Fruit fly (Drosophila melanogaster): Measurements from ENCODE around the gene unc-13-4A.

Gene unc-13-4A

DNA sequence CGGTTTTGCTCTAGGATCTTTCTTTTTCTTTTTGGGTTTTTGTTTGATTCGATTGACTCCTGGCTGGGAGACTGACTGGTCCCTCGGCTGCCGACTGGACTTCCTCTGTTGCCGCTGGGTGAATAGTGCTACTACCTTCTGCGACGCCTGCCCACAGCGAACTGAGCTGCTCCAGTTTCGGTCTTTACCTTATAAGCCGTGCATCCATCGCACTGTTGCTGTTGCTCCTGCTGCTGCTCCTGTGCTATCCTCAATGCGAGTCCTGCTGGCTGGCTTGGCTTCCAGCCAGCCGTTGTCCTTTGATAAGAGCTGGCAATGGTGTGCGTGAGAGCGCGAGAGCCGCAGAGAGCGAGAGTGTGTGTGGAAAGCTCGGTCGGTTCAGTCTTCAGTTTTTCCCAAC is at the start of gene unc-13-4A:
TSS of gene unc-13-4A (minus strand) at position 143 of the 400 bp plus-strand sequence.
- TF ChIP-seq CG8478 (optimal IDR thresholded peaks at IDR 0.05) (no peak), usp (GFP tag; optimal IDR thresholded peaks at IDR 0.05) (no peak), Dll (optimal IDR thresholded peaks at IDR 0.05) (no peak), pan (optimal IDR thresholded peaks at IDR 0.05) (no peak), psq (optimal IDR thresholded peaks at IDR 0.05) (no peak), EcR (GFP tag; optimal IDR thresholded peaks at IDR 0.05) (no peak)

DNA sequence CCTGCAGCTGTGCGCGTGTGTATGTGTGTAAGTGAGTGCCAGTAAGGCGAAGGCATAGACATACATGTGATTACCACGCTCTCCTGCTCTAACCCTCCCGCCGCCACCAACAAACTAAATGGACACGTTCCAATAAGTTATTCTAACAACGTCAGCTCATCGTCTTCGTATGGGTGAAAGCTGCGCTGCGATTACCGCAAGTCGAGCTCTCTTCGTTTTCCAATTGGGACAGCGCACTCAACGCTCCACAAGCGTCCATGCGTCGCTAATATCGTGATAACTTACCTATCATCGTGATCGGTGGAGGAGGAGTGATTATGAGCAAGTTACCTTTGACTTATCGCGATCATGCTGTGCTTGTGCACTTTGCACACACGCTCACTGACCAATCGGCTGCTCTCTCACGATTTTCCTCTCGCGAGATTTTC is 48.4 kb upstream of the unc-13-4A start:
- TF ChIP-seq EcR (GFP tag; optimal IDR thresholded peaks at IDR 0.05), result no peak
- TF ChIP-seq Dll (optimal IDR thresholded peaks at IDR 0.05), result no peak
- no peak for TF ChIP-seq psq (optimal IDR thresholded peaks at IDR 0.05)
- no peak for TF ChIP-seq usp (GFP tag; optimal IDR thresholded peaks at IDR 0.05)
- TF ChIP-seq pan (optimal IDR thresholded peaks at IDR 0.05), result no peak
- TF ChIP-seq CG8478 (optimal IDR thresholded peaks at IDR 0.05), result no peak

DNA sequence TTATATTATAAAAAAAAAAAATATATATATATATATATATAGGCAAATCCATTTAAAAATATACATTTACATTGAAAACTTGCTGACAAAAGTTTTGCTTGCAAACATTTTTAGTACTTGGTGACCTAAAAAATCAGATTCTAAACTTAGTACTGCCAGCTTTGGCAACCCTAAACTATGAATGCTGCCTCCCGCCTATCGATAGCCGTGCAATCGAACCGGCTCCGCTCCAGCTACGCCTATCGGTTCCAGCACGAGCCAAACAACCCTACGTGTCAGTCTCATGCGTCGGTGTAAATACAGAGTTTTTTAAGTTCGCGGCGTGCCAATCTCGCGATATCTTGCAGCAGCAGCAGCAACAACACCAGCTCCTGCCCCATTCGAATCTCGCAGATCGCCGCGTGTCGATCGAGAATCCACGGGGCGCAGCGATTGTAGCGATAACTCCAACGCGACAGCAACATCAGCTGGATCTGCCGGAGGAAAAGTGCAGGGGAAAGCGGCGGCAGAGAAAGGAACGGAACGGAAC is 47.7 kb upstream of the unc-13-4A start, which contains the start of gene Sec63:
TSS of gene Sec63 (plus strand) at position 238 of the 529 bp plus-strand sequence.
- TF ChIP-seq usp (GFP tag; optimal IDR thresholded peaks at IDR 0.05) (no peak), pan (optimal IDR thresholded peaks at IDR 0.05) (no peak), Dll (optimal IDR thresholded peaks at IDR 0.05) (no peak), EcR (GFP tag; optimal IDR thresholded peaks at IDR 0.05) (no peak), CG8478 (optimal IDR thresholded peaks at IDR 0.05) (no peak), psq (optimal IDR thresholded peaks at IDR 0.05) (no peak)

DNA sequence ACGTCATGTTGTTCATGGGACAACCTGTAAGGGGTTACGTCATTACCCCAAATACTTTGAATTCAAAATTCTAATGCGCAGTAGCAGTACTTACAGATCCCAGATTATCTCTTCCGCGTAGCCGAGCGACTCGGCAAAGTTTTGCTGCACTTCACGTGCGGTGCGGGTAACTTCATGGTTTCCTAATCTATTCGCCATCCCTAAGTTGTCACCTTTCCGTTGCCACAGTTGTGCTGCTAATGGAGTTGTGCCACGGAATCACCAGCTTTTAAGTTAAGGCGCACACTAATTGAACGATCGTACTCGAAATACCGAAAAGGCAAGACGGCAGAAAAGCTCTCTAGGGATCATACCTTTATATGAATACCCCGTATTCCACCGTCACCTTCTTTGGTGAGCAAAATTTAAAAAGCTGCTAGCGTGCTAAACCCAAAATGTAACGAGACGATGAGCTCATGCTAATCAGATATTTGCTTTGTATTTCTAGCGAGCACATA is 47.2 kb upstream of the unc-13-4A start, which contains the start of gene pst:
TSS of gene pst (minus strand) at position 437 of the 497 bp plus-strand sequence.
- no peak for TF ChIP-seq psq (optimal IDR thresholded peaks at IDR 0.05)
- no peak for TF ChIP-seq CG8478 (optimal IDR thresholded peaks at IDR 0.05)
- TF ChIP-seq EcR (GFP tag; optimal IDR thresholded peaks at IDR 0.05), result no peak
- TF ChIP-seq usp (GFP tag; optimal IDR thresholded peaks at IDR 0.05), result no peak
- no peak for TF ChIP-seq pan (optimal IDR thresholded peaks at IDR 0.05)

DNA sequence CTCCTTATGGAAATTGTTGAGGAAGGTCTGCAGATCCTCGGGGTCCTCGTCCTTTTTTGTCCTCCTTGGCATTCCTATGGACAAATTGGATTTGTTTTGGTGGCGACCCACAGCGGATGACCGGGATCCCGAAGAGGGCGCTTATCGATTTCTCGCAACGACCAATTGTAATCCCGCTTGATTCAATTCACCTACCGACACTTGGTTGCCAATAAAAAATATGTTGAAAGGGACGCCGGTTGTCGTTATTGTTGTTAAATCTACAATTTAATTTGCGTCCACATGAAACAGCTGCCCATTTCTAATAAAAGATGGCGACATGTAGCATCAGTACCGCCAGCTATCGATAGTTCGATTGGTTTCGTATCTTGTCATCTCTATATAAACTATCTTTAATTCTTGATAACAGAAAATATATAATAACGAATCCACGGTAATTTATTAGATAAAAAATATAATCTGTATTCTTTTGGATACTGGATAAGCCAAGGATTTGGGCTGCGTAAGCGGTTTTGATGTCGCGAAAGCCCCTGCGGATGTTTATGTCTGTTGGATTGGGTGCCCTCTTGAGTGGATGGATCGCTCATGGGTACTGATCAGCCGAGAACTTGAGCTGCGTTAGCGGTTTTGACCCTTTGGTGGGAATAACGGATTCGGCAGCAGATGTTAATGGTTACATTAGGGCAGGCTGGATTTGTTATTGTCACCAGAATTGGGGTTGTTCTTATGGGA is 43.9 kb upstream of the unc-13-4A start, which contains the start of gene CTCF:
TSS of gene CTCF (minus strand) at position 328 of the 732 bp plus-strand sequence.
- no peak for TF ChIP-seq Dll (optimal IDR thresholded peaks at IDR 0.05)
- no peak for TF ChIP-seq pan (optimal IDR thresholded peaks at IDR 0.05)
- TF ChIP-seq CG8478 (optimal IDR thresholded peaks at IDR 0.05), result no peak
- TF ChIP-seq psq (optimal IDR thresholded peaks at IDR 0.05), result no peak
- no peak for TF ChIP-seq usp (GFP tag; optimal IDR thresholded peaks at IDR 0.05)
- no peak for TF ChIP-seq EcR (GFP tag; optimal IDR thresholded peaks at IDR 0.05)

DNA sequence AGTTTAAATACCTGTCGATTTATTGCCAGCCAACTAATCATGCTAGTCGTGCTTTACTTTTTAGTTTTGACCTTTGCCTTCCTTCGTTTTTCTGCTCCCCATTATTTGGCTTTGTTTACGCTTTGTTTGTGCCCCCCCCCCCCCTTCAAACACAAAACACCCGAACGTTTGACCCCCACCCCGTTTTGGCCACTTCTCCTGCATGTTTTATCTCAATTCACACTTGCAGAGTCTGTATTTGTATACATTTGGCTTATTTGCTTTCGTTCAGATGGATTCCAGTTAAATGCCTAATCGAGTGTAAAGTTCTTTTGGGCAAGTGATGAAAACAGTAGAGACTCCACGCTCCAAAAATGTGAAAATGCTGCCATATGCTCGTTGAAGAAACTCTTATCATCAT is 36.6 kb upstream of the unc-13-4A start:
- TF ChIP-seq pan (optimal IDR thresholded peaks at IDR 0.05) (no peak), psq (optimal IDR thresholded peaks at IDR 0.05) (no peak), EcR (GFP tag; optimal IDR thresholded peaks at IDR 0.05) (no peak), usp (GFP tag; optimal IDR thresholded peaks at IDR 0.05) (no peak), CG8478 (optimal IDR thresholded peaks at IDR 0.05) (no peak), Dll (optimal IDR thresholded peaks at IDR 0.05) (no peak)

DNA sequence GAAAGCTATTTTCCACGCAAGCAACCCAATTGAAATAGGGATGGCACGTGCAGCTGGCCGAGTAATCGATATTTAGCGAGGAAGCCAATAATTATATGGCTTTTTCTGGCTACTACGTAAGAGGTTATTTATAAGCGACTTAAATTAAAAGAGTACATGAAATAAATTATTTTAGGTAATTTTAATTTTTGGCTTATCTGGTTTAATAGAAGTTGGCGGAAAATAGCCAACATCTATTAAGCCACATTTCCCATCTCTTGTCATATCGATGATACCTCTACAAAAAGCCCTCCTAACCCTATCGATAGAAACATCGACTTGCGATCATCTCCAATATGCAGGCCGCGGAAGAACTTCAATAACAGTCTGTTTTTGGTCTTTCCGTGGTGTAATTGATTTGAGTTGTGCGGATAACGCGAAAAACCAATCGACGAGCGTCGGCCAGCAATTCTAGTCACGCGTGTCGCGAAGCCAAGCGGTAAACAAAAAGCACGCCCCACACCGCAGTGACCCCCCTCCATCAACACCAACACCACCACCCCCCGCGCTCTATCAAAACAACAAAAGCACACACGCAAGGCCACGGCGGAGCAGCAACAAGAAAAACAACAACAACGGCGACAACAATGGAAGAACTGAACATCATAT is 35.4 kb upstream of the unc-13-4A start, which contains the start of the genes Srp19 and qm:
TSS of gene Srp19 (minus strand) at position 51 of the 648 bp plus-strand sequence.
TSS of gene qm (plus strand) at position 330 of the 648 bp plus-strand sequence.
- TF ChIP-seq pan (optimal IDR thresholded peaks at IDR 0.05), result no peak
- TF ChIP-seq psq (optimal IDR thresholded peaks at IDR 0.05), result no peak
- TF ChIP-seq CG8478 (optimal IDR thresholded peaks at IDR 0.05), result no peak
- TF ChIP-seq EcR (GFP tag; optimal IDR thresholded peaks at IDR 0.05), result no peak
- no peak for TF ChIP-seq Dll (optimal IDR thresholded peaks at IDR 0.05)
- no peak for TF ChIP-seq usp (GFP tag; optimal IDR thresholded peaks at IDR 0.05)

DNA sequence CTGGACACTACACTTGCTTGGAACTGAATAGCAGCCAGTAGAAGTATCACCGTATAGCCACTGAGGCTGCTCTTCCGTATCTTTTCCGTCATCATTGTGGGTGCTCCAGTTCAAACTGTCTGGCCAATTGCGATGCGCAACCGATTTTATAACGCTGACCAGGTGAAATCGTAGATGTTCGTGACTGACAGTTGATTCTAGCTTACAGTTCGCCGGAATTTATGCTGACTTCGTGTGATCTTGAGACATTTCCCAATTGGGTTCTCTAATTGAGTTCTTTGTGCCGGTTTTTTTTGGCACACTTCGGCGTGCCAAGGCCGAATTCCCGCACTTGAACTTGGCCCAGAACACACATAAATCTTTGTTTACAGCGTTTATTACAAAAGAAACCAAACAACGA is 34.3 kb upstream of the unc-13-4A start, which contains the start of gene CG14834:
TSS of gene CG14834 (minus strand) at position 173 of the 400 bp plus-strand sequence.
- no peak for TF ChIP-seq Dll (optimal IDR thresholded peaks at IDR 0.05)
- no peak for TF ChIP-seq usp (GFP tag; optimal IDR thresholded peaks at IDR 0.05)
- TF ChIP-seq CG8478 (optimal IDR thresholded peaks at IDR 0.05), result no peak
- TF ChIP-seq pan (optimal IDR thresholded peaks at IDR 0.05), result no peak
- no peak for TF ChIP-seq psq (optimal IDR thresholded peaks at IDR 0.05)
- TF ChIP-seq EcR (GFP tag; optimal IDR thresholded peaks at IDR 0.05), result no peak

DNA sequence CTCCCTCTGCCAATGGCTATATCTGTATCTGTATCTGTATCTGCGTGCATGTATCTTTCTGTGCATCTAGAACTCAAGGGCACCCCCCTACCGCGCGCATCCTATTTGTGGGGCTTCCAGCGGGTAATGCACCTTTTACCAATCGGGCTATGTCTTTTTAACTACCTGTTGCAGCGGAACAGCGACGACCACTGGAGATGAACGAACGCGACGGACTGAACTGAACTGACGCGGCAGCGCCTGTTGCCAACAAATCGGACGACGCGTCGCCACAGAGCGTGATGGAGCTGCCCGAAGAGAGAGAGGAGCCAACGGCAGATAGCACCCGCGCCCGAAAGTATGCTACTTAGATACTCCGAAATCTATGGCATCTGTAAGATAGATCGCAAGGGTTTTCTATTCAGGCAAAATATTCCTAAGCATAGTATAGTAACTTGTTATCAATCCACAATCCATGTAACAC is 32.3 kb upstream of the unc-13-4A start, which contains the start of gene Cln7:
TSS of gene Cln7 (minus strand) at position 219 of the 463 bp plus-strand sequence.
- TF ChIP-seq Dll (optimal IDR thresholded peaks at IDR 0.05) (peak; percentile 12), CG8478 (optimal IDR thresholded peaks at IDR 0.05) (no peak), psq (optimal IDR thresholded peaks at IDR 0.05) (no peak)

DNA sequence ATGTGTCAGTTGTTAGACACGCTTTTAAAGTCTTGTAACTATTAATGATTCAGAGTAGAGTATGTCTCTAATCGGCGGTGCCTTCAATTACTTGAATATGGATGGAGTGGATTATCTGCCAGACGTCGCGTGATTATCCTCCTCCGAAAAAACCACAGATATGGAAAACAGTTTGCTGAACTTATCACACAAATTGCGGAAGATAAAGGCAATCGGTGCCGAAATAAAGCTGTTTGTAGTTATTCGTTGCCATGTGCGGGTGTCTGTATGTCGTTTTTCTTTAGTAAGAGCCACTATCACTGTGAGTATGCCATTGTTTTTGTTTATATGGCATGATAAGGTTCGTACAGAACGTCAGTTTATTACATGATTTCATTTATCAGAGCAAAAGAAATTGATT is 31.3 kb upstream of the unc-13-4A start:
- TF ChIP-seq CG8478 (optimal IDR thresholded peaks at IDR 0.05), result no peak
- no peak for TF ChIP-seq pan (optimal IDR thresholded peaks at IDR 0.05)
- no peak for TF ChIP-seq Dll (optimal IDR thresholded peaks at IDR 0.05)
- no peak for TF ChIP-seq usp (GFP tag; optimal IDR thresholded peaks at IDR 0.05)
- TF ChIP-seq psq (optimal IDR thresholded peaks at IDR 0.05), result no peak
- no peak for TF ChIP-seq EcR (GFP tag; optimal IDR thresholded peaks at IDR 0.05)

DNA sequence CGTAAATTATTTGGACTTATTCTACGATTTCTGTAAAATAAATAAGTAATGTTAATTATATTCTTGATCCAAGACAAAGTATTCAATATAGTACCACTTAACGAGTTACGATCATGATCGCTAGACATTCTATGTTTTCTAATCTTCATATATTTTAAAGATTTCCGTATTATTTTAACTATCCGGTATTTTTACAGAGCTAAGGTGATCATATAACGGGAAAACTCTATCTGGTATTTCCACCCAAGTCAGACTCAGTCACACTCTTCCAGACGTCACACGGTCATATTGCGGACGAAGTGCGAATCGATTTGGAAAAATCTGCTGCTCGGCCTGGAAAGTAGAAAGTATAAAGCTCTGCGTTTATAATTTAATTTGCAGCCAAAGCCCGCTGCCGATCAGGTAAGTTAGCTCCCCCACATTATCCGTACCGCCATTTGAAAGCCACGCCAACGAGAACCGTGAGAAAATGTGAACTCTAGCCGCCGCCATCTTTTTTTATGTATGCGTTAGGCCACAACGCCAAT is 26.6 kb upstream of the unc-13-4A start, which contains the start of the genes lark and eco:
TSS of gene lark (plus strand) at position 51 of the 527 bp plus-strand sequence.
TSS of gene eco (minus strand) at position 125 of the 527 bp plus-strand sequence.
- TF ChIP-seq pan (optimal IDR thresholded peaks at IDR 0.05) (no peak), psq (optimal IDR thresholded peaks at IDR 0.05) (no peak), EcR (GFP tag; optimal IDR thresholded peaks at IDR 0.05) (no peak), Dll (optimal IDR thresholded peaks at IDR 0.05) (no peak), usp (GFP tag; optimal IDR thresholded peaks at IDR 0.05) (no peak), CG8478 (optimal IDR thresholded peaks at IDR 0.05) (no peak)
